Worm (Caenorhabditis elegans) whole organism, L3 larva: Measurements from ENCODE around the gene exh-1.

Experiments used
- R02D3.7 ChIP-seq: fragments of 150-350 bp; optimal IDR thresholded peaks from 2 replicates; lab custom pipeline; 2014; ENCODE audit warnings: missing biosample characterization, missing genetic modification characterization
- ZK546.5 ChIP-seq: sonication (generic microtip); optimal IDR thresholded peaks from 2 replicates; lab custom pipeline; 2017; ENCODE audit warnings: missing biosample characterization, missing genetic modification characterization
- aly-2 ChIP-seq: fragments of 150-350 bp; optimal IDR thresholded peaks from 2 replicates; lab custom pipeline; 2014; ENCODE audit warnings: missing biosample characterization, missing genetic modification characterization
- skn-1 ChIP-seq: fragments of 150-350 bp; optimal IDR thresholded peaks from 2 replicates; lab custom pipeline; 2014; ENCODE audit warnings: missing biosample characterization, missing genetic modification characterization
- unc-39 ChIP-seq: sonication (generic microtip); optimal IDR thresholded peaks from 4 replicates; lab custom pipeline; 2017; ENCODE audit warnings: missing biosample characterization, missing genetic modification characterization

ce11 chrV:3168650-3169049 is 11.8 kb downstream of the exh-1 start, which contains the start of gene C36C5.15:
- no peak for TF ChIP-seq unc-39 (tag; lab: Kevin White, UChicago)
- no peak for TF ChIP-seq aly-2 (tag; lab: Kevin White, UChicago)
- no peak for TF ChIP-seq R02D3.7 (tag; lab: Kevin White, UChicago)
- no peak for TF ChIP-seq skn-1 (tag; lab: Kevin White, UChicago)
- TF ChIP-seq ZK546.5 (tag; lab: Kevin White, UChicago) = no peak
